Worm (Caenorhabditis elegans) whole organism, late embryonic: ENCODE measurements around the gene F01E11.20.

ENCODE experiments used
- C38D4.7 ChIP-seq: fragments of 200-800 bp; sonication (Bioruptor generic); optimal IDR thresholded peaks from 2 replicates; lab custom pipeline; 2018; ENCODE audit warnings: mild to moderate bottlenecking, missing genetic modification characterization, moderate library complexity, missing compliant biosample characterization
- Y22D7AL.16 ChIP-seq: sonication (generic microtip); optimal IDR thresholded peaks from 2 replicates; lab custom pipeline; 2016; ENCODE audit warnings: missing genetic modification characterization, missing compliant biosample characterization
- ceh-14 ChIP-seq: sonication (generic microtip); optimal IDR thresholded peaks from 2 replicates; lab custom pipeline; 2016; ENCODE audit warnings: missing genotype, missing genetic modification characterization, missing compliant biosample characterization
- che-1 ChIP-seq: sonication (generic microtip); optimal IDR thresholded peaks from 2 replicates; lab custom pipeline; 2016; ENCODE audit warnings: mild to moderate bottlenecking, missing genetic modification characterization, missing compliant biosample characterization
- hlh-30 ChIP-seq: sonication (generic microtip); optimal IDR thresholded peaks from 2 replicates; lab custom pipeline; 2017; ENCODE audit warnings: antibody characterized with exemption, missing genetic modification characterization, missing compliant biosample characterization; ENCODE audit not compliant: insufficient read depth
- tbx-7 ChIP-seq: sonication (generic microtip); optimal IDR thresholded peaks from 2 replicates; lab custom pipeline; 2016; ENCODE audit warnings: missing genotype, missing genetic modification characterization, missing compliant biosample characterization
- unc-42 ChIP-seq: sonication (generic microtip); optimal IDR thresholded peaks from 2 replicates; lab custom pipeline; 2016; ENCODE audit warnings: missing genotype, missing genetic modification characterization, missing compliant biosample characterization

- TF ChIP-seq C38D4.7 (GFP tag; lab: Kevin White, UChicago) (no peak), che-1 (tag; lab: Kevin White, UChicago) (no peak), unc-42 (tag; lab: Kevin White, UChicago) (no peak), ceh-14 (tag; lab: Kevin White, UChicago) (no peak), tbx-7 (no peak), Y22D7AL.16 (tag; lab: Kevin White, UChicago) (no peak), hlh-30 (no peak)
Observed at ce11 chrX:7005475-7005874, 9.1 kb upstream of the F01E11.20 start, which contains the start of gene tyra-2.
